Fruit fly (Drosophila melanogaster): Measurements from ENCODE around the gene f-cup.

- no peak for TF ChIP-seq CG6276 (GFP tag; optimal IDR thresholded peaks at IDR 0.05)
- no peak for TF ChIP-seq achi (GFP tag; optimal IDR thresholded peaks at IDR 0.05)
- peak; percentile 43 for TF ChIP-seq vri (GFP tag; optimal IDR thresholded peaks at IDR 0.05)
- TF ChIP-seq Sox15 (GFP tag; optimal IDR thresholded peaks at IDR 0.05), result no peak
- no peak for TF ChIP-seq CG11294 (GFP tag; IDR thresholded peaks at IDR 0.05)
- TF ChIP-seq Sox14 (GFP tag; optimal IDR thresholded peaks at IDR 0.05), result no peak
- no peak for TF ChIP-seq Gug (GFP tag; IDR thresholded peaks at IDR 0.05)
- TF ChIP-seq Hr39 (GFP tag; optimal IDR thresholded peaks at IDR 0.05), result no peak
- no peak for TF ChIP-seq Hr38 (GFP tag; optimal IDR thresholded peaks at IDR 0.05)
- TF ChIP-seq CG4318 (GFP tag; optimal IDR thresholded peaks at IDR 0.05), result no peak
These were observed 15.9 kb downstream of the f-cup start for dm6 chr3R:13684569-13685402.
